Worm (Caenorhabditis elegans): ENCODE results near the gene srh-27.

DNA sequence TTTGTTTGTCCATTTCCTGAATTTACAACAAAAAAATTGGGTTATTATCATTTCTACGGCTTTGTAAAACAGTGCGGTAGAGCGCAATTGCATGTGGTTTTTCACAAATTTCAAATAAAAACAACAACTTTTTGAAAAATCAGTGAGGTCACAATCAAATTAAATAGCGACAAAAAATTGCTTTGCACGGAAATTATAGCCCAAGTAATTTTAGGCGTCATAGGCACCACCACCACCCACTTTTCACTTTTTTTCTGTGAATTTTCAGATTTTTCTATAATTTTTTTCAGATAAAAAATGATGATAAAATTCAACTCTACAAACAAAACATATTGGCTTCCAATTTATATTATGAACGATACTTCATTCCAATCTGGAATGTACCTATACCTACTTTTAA, 8.9 kb downstream of the srh-27 start, which contains the start of gene sre-38:
- no peak for TF ChIP-seq nhr-25 (tag; optimal IDR thresholded peaks at IDR 0.05)
- TF ChIP-seq eor-1 (tag; optimal IDR thresholded peaks at IDR 0.05) = no peak
- no peak for TF ChIP-seq egl-5 (tag; optimal IDR thresholded peaks at IDR 0.05)
- TF ChIP-seq ama-1 (optimal IDR thresholded peaks at IDR 0.05) = no peak
- no peak for TF ChIP-seq R02D3.7 (tag; optimal IDR thresholded peaks at IDR 0.05)
- no peak for TF ChIP-seq ztf-11 (tag; optimal IDR thresholded peaks at IDR 0.05)
- no peak for TF ChIP-seq daf-12 (tag; optimal IDR thresholded peaks at IDR 0.05)
- TF ChIP-seq ceh-16 (tag; optimal IDR thresholded peaks at IDR 0.05) = no peak
- TF ChIP-seq mdl-1 (tag; optimal IDR thresholded peaks at IDR 0.05) = no peak
